Worm (Caenorhabditis elegans) whole organism, L3 larva: ENCODE data around the gene C03B1.1.

Experiments
- lin-15B ChIP-seq: fragments of 150-350 bp; optimal IDR thresholded peaks from 2 replicates; lab custom pipeline; 2014; ENCODE audit warnings: missing biosample characterization, missing genetic modification characterization
- nhr-12 ChIP-seq: fragments of 150-350 bp; optimal IDR thresholded peaks from 2 replicates; lab custom pipeline; 2014; ENCODE audit warnings: missing biosample characterization, missing genetic modification characterization
- nhr-76 ChIP-seq: fragments of 150-350 bp; sonication (generic microtip); optimal IDR thresholded peaks from 5 replicates; lab custom pipeline; 2014; ENCODE audit warnings: missing biosample characterization, missing genetic modification characterization

DNA sequence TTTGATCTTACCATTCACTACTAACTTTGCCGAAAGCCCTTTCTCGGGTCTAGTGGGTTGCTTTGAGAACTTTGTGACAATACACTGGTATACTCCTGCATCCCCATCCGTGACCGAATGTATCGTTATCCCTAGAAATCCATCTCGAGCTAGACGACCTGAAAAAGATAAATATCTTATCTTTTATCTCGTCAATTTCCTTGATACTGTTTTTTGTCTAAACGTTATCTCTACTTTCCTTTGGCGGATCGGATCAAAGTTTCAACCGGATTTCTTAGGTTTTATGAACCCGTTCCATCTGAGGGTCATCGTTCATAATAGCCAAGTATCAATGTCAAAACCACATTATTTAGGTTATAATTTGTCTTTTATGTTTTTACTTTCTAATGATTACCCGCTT lies 10.0 kb downstream of the C03B1.1 start:
- TF ChIP-seq nhr-76 (tag; lab: Kevin White, UChicago) (no peak), nhr-12 (no peak), lin-15B (tag; lab: Kevin White, UChicago) (no peak)
